Fruit fly (Drosophila melanogaster): ENCODE data around the gene dsb.
A peak's percentile ranks its signal among the peaks of the same experiment; 100 is the strongest.

Gene dsb

dm6 chr3L:1885436-1885835 is 24.6 kb downstream of the dsb start, which contains the start of gene Tmhs:
TSS of gene Tmhs (plus strand) at chr3L:1885657.
- TF ChIP-seq Hr83 (GFP tag; optimal IDR thresholded peaks at IDR 0.05; ENCODE audit: poor library complexity, severe bottlenecking) (peak; percentile 29), dl (GFP tag; optimal IDR thresholded peaks at IDR 0.05; ENCODE audit: insufficient read depth in 1 of 2, partially characterized antibody in 2 of 2) (peak; percentile 50 to 83), Dif (GFP tag; optimal IDR thresholded peaks at IDR 0.05; ENCODE audit: partially characterized antibody) (peak; percentile 73), N (GFP tag; optimal IDR thresholded peaks at IDR 0.05) (no peak)

DNA sequence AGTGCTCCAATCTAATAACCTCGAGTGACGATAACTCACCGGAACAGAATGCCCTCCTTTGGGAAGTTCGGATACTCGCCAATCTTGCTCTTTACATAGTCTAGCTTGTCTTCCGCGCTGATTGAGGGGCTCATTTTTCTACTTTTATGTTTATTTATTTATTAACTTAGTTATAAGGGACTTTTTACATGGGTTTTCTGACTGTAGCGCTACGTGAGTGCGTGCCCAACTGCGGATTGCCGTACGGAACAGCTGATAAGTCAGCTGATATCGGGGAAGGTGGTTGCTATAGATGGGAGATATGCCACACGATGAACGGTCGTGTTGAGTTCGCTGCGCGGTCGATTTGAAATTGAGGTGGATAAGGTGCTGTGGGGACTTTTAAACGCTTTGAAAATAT is 25.3 kb downstream of the dsb start, which contains the start of gene Aprt:
TSS of gene Aprt (minus strand) at position 368 of the 400 bp plus-strand sequence.
- TF ChIP-seq sage (GFP tag; optimal IDR thresholded peaks at IDR 0.05): peak; percentile 14
- no peak for TF ChIP-seq woc (GFP tag; optimal IDR thresholded peaks at IDR 0.05)
- peak; percentile 69 for TF ChIP-seq Myc (optimal IDR thresholded peaks at IDR 0.05)
- TF ChIP-seq Rel (GFP tag; optimal IDR thresholded peaks at IDR 0.05): no peak
- TF ChIP-seq Rel (tag; optimal IDR thresholded peaks at IDR 0.05): peak; percentile 97

DNA sequence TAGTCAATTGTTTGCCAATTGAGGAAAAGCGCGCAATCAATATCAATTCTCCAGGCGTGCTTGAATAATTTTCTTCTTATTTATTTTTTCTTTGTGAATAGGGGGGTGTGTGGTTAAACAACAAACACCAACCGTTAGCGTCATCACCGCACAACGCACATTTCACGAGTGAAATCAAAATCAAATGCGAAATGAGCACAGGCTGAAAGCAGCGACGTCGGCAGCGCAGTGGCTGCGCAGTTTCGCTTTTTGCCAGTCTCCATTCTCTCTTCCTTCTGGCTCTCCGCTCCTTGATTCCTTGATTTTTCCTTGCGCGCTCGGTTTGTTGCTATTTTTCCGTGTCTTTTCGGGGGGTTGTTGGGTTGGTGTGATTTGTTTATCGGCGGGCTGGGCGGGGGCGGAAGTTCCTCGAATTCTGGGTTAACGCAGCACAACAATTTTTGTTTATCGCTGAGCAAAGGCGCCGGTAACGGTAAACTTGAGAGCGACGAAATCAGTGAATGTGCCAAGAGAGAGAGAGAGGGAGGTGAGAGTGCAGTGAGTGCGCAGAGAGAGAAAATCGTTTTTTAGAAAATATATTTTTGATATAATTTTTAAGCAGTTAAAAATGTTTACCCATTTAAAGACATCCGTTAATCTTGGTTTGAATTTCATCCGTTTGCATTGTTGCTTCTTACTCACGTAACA is 27.0 kb downstream of the dsb start, which contains the start of gene CG13937:
TSS of gene CG13937 (minus strand) at position 174 of the 687 bp plus-strand sequence.
- TF ChIP-seq Myc (optimal IDR thresholded peaks at IDR 0.05) (peak; percentile 5), h (GFP tag; optimal IDR thresholded peaks at IDR 0.05) (no peak)

dm6 chr3L:1881919-1882318 is 28.1 kb downstream of the dsb start:
- TF ChIP-seq brk (GFP tag; optimal IDR thresholded peaks at IDR 0.05) (no peak), rgr (GFP tag; optimal IDR thresholded peaks at IDR 0.05) (peak; percentile 48), CG32264 (GFP tag; optimal IDR thresholded peaks at IDR 0.05) (no peak), h (GFP tag; optimal IDR thresholded peaks at IDR 0.05) (peak; percentile 39), fru (GFP tag; optimal IDR thresholded peaks at IDR 0.05) (peak; percentile 11), foxo (GFP tag; optimal IDR thresholded peaks at IDR 0.05) (peak in 1 of 2 experiments; percentile 30), Hnf4 (GFP tag; optimal IDR thresholded peaks at IDR 0.05) (no peak), OdsH (GFP tag; optimal IDR thresholded peaks at IDR 0.05) (peak; percentile 29), dmrt93B (GFP tag; optimal IDR thresholded peaks at IDR 0.05) (no peak)

dm6 chr3L:1880692-1881091 is 29.3 kb downstream of the dsb start:
- peak; percentile 29 for TF ChIP-seq h (GFP tag; optimal IDR thresholded peaks at IDR 0.05)
- TF ChIP-seq lola (GFP tag; optimal IDR thresholded peaks at IDR 0.05): no peak

DNA sequence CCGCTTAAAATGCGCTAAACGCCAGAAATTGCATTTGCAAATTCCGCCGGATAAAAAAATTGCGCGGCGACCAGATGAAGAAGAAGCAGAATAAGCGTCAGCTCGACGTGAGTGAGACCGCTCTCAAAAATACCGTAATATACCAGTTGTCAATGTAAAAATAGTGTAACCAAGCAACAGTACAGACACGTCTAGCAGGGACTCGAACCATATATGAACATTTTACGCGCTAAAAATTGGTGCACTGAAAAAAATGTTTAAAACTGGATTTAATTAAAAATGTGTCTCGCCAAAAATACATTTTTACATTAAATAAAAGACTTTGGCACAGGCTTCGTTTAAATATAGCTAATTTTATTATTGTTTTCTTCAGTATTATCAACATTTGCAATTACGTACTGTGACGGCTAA is 33.8 kb downstream of the dsb start, which contains the start of gene dre4:
TSS of gene dre4 (minus strand) at position 98 of the 411 bp plus-strand sequence.
- TF ChIP-seq usp (GFP tag; optimal IDR thresholded peaks at IDR 0.05) (no peak), foxo (GFP tag; optimal IDR thresholded peaks at IDR 0.05) (peak in 1 of 2 experiments; percentile 66), HLH106 (tag; optimal IDR thresholded peaks at IDR 0.05) (peak; percentile 36), OdsH (GFP tag; optimal IDR thresholded peaks at IDR 0.05) (peak; percentile 61), br (GFP tag; optimal IDR thresholded peaks at IDR 0.05) (peak; percentile 9), sv (GFP tag; optimal IDR thresholded peaks at IDR 0.05) (peak; percentile 61), h (GFP tag; optimal IDR thresholded peaks at IDR 0.05) (peak; percentile 65), Sp1 (GFP tag; optimal IDR thresholded peaks at IDR 0.05) (peak; percentile 35), psq (GFP tag; optimal IDR thresholded peaks at IDR 0.05) (peak; percentile 37), Rel (GFP tag; optimal IDR thresholded peaks at IDR 0.05) (no peak), Rel (tag; optimal IDR thresholded peaks at IDR 0.05) (no peak), rgr (GFP tag; optimal IDR thresholded peaks at IDR 0.05) (peak; percentile 59), ey (GFP tag; optimal IDR thresholded peaks at IDR 0.05) (peak; percentile 43), dmrt93B (GFP tag; optimal IDR thresholded peaks at IDR 0.05) (peak; percentile 7), Hnf4 (GFP tag; optimal IDR thresholded peaks at IDR 0.05) (no peak)

DNA sequence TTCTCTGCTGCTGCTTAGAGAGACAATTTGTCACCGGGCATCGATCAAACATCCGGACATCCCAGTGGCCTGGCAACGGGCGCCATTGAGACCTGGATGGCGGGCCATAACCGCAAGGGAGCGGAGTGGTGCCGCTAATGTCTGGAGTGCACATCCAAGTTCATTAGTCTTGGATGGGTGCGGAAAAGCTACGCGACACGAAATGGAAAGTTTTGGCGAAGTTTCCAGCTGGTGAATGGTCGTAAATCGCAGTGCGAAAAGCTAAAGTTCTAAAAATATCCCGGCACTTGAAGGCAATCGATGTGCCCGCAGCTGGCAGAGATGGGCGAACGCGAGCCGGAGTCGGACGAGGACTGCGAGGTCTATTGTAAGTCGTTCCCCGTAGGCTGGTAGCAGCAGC is 40.3 kb downstream of the dsb start, which contains the start of gene CG13924:
TSS of gene CG13924 (plus strand) at position 301 of the 400 bp plus-strand sequence.
- no peak for TF ChIP-seq usp (GFP tag; optimal IDR thresholded peaks at IDR 0.05)
- no peak for TF ChIP-seq sv (GFP tag; optimal IDR thresholded peaks at IDR 0.05)
- no peak for TF ChIP-seq brk (GFP tag; optimal IDR thresholded peaks at IDR 0.05)
- TF ChIP-seq woc (GFP tag; optimal IDR thresholded peaks at IDR 0.05): no peak
- TF ChIP-seq sage (GFP tag; optimal IDR thresholded peaks at IDR 0.05): no peak
- no peak for TF ChIP-seq dmrt93B (GFP tag; optimal IDR thresholded peaks at IDR 0.05)
- TF ChIP-seq lola (GFP tag; optimal IDR thresholded peaks at IDR 0.05): no peak
- TF ChIP-seq N (GFP tag; optimal IDR thresholded peaks at IDR 0.05): no peak
- TF ChIP-seq pan (optimal IDR thresholded peaks at IDR 0.05): no peak
- no peak for TF ChIP-seq rgr (GFP tag; optimal IDR thresholded peaks at IDR 0.05)
- TF ChIP-seq Jra (GFP tag; optimal IDR thresholded peaks at IDR 0.05): no peak
- TF ChIP-seq br (GFP tag; optimal IDR thresholded peaks at IDR 0.05): no peak
- no peak for TF ChIP-seq Abd-B (GFP tag; optimal IDR thresholded peaks at IDR 0.05)
- no peak for TF ChIP-seq ey (GFP tag; optimal IDR thresholded peaks at IDR 0.05)
- no peak for TF ChIP-seq tai (GFP tag; optimal IDR thresholded peaks at IDR 0.05)
- TF ChIP-seq dsf (GFP tag; optimal IDR thresholded peaks at IDR 0.05; ENCODE audit: borderline replicate concordance): no peak
- TF ChIP-seq Dif (GFP tag; optimal IDR thresholded peaks at IDR 0.05; ENCODE audit: partially characterized antibody): no peak
